Fruit fly (Drosophila melanogaster): ENCODE measurements around the gene CG31869.
A peak's percentile ranks its signal among the peaks of the same experiment; 100 is the strongest.

CG31869 gene

DNA sequence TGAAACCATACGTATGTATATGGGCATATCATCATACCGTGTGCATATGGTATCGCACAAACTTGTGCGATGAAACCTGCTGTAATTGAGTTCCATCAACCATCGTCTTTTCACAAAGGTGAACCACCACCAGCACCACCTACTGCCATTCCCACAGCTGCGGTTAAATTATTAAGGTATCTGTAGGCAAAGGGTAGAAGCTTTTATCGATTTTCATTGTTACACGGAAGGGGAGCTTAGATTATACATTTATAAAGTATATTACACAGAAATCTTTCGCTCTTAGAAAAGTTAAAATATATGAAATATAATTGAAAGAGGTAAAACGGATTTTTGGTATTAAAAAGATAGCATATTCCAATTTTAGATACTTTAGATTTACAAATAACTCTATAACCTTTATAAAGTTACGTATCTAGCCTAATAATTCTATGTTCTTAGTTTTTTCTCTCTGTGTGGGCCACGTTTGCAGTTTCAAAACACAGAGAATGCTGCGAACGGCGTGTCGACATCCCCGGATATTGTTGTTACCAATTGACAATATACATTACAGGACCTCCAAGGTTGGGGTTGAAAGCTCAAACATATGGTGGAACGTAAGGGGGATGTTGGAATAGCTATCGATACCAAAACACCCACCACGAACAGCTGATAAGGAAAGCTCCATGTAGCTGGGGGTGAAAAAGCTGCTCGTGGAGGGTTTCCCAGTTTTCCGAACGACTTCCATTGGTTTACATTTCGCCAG lies 40.3 kb downstream of the CG31869 start, which contains the start of gene CG6495 (continued):
- TF ChIP-seq CG6683 (GFP tag; optimal IDR thresholded peaks at IDR 0.05) = peak; percentile 45
- TF ChIP-seq vvl (GFP tag; IDR thresholded peaks at IDR 0.05) = peak; percentile 65
- peak; percentile 67 for TF ChIP-seq Dbx (GFP tag; IDR thresholded peaks at IDR 0.05)
- peak; percentile 5 for TF ChIP-seq Hr3 (GFP tag; optimal IDR thresholded peaks at IDR 0.05)
- peak; percentile 5 for TF ChIP-seq ems (GFP tag; optimal IDR thresholded peaks at IDR 0.05)
- peak; percentile 32 for TF ChIP-seq org-1 (GFP tag; optimal IDR thresholded peaks at IDR 0.05)
- no peak for TF ChIP-seq pan (optimal IDR thresholded peaks at IDR 0.05)
- peak in 1 of 2 experiments; percentile 29 for TF ChIP-seq pan (GFP tag; optimal IDR thresholded peaks at IDR 0.05 in 1 of 2, IDR thresholded peaks at IDR 0.05 in 1 of 2)
- TF ChIP-seq CG10209 (GFP tag; optimal IDR thresholded peaks at IDR 0.05) = peak; percentile 47
- peak; percentile 49 for TF ChIP-seq CG15601 (tag; optimal IDR thresholded peaks at IDR 0.05)
- peak; percentile 86 for TF ChIP-seq CG18599 (GFP tag; optimal IDR thresholded peaks at IDR 0.05)
- no peak for TF ChIP-seq hkb (optimal IDR thresholded peaks at IDR 0.05)
- peak; percentile 62 for TF ChIP-seq hkb (GFP tag; IDR thresholded peaks at IDR 0.05)
- TF ChIP-seq Deaf1 (tag; optimal IDR thresholded peaks at IDR 0.05) = peak; percentile 69
- TF ChIP-seq CG8089 (GFP tag; optimal IDR thresholded peaks at IDR 0.05) = no peak
- no peak for TF ChIP-seq CG5953 (GFP tag; IDR thresholded peaks at IDR 0.05)
- peak; percentile 57 for TF ChIP-seq CG8388 (GFP tag; optimal IDR thresholded peaks at IDR 0.05)
- peak; percentile 75 for TF ChIP-seq CG7839 (tag; optimal IDR thresholded peaks at IDR 0.05)
- peak; percentile 37; the same call in 1 of the 2 replicates for TF ChIP-seq ssp (GFP tag; IDR thresholded peaks at IDR 0.05)
- peak; percentile 85 for TF ChIP-seq CG2678 (tag; optimal IDR thresholded peaks at IDR 0.05)
- TF ChIP-seq CG13894 (tag; optimal IDR thresholded peaks at IDR 0.05) = peak; percentile 48
- peak; percentile 18 for TF ChIP-seq fd3F (GFP tag; optimal IDR thresholded peaks at IDR 0.05)
- peak; percentile 70 for TF ChIP-seq unpg (GFP tag; optimal IDR thresholded peaks at IDR 0.05)
- TF ChIP-seq Dek (tag; optimal IDR thresholded peaks at IDR 0.05) = peak; percentile 50
- TF ChIP-seq lilli (GFP tag; optimal IDR thresholded peaks at IDR 0.05) = peak; percentile 24
- peak; percentile 65 for TF ChIP-seq CG12659 (GFP tag; optimal IDR thresholded peaks at IDR 0.05)
- TF ChIP-seq dysf (GFP tag; IDR thresholded peaks at IDR 0.05) = peak; percentile 45; the same call in 2 of the 3 replicates
- TF ChIP-seq lmd (GFP tag; IDR thresholded peaks at IDR 0.05) = peak; percentile 45; the same call in 1 of the 2 replicates
- peak; percentile 58 for TF ChIP-seq gcm (GFP tag; optimal IDR thresholded peaks at IDR 0.05)
- peak; percentile 17 for TF ChIP-seq Vsx1 (GFP tag; optimal IDR thresholded peaks at IDR 0.05)
- TF ChIP-seq croc (GFP tag; conservative IDR thresholded peaks at IDR 0.05) = peak; percentile 30; the same call in 2 of the 3 replicates
- peak; percentile 28 for TF ChIP-seq CG15514 (GFP tag; optimal IDR thresholded peaks at IDR 0.05)
- TF ChIP-seq ara (GFP tag; IDR thresholded peaks at IDR 0.05) = no peak
- TF ChIP-seq CG13296 (GFP tag; optimal IDR thresholded peaks at IDR 0.05) = peak; percentile 61
- TF ChIP-seq Hsf (GFP tag; optimal IDR thresholded peaks at IDR 0.05) = peak; percentile 15
- peak; percentile 53 for TF ChIP-seq CG3281 (GFP tag; optimal IDR thresholded peaks at IDR 0.05)
- TF ChIP-seq slbo (GFP tag; IDR thresholded peaks at IDR 0.05) = peak; percentile 61
- peak in 1 of 3 experiments; percentile 18 for TF ChIP-seq lola (GFP tag; optimal IDR thresholded peaks at IDR 0.05)
- peak; percentile 42 for TF ChIP-seq CG10267 (tag; optimal IDR thresholded peaks at IDR 0.05)
- peak; percentile 3 for TF ChIP-seq HmgZ (tag; optimal IDR thresholded peaks at IDR 0.05)
- TF ChIP-seq Rfx (GFP tag; IDR thresholded peaks at IDR 0.05) = peak; percentile 54
- no peak for TF ChIP-seq Spps (tag; optimal IDR thresholded peaks at IDR 0.05)
- peak; percentile 26 for TF ChIP-seq CG12155 (GFP tag; optimal IDR thresholded peaks at IDR 0.05)
- peak in 1 of 2 experiments; percentile 69 for TF ChIP-seq bsh (GFP tag; optimal IDR thresholded peaks at IDR 0.05)
- no peak for TF ChIP-seq CG4854 (GFP tag; optimal IDR thresholded peaks at IDR 0.05)
- TF ChIP-seq Chrac-16 (GFP tag; optimal IDR thresholded peaks at IDR 0.05) = peak; percentile 2
- peak; percentile 67 for TF ChIP-seq Hmr (GFP tag; optimal IDR thresholded peaks at IDR 0.05)
- TF ChIP-seq prd (optimal IDR thresholded peaks at IDR 0.05) = no peak
- TF ChIP-seq prd (GFP tag; IDR thresholded peaks at IDR 0.05) = 0 out of 3 replicates have a peak, but pooled peaks have one; percentile 24
